Worm (Caenorhabditis elegans) whole organism, late embryonic: Measurements from ENCODE around the gene dmd-4.

Experiments used
- C38D4.7 ChIP-seq: fragments of 200-800 bp; sonication (Bioruptor generic); optimal IDR thresholded peaks from 2 replicates; lab custom pipeline; 2018; ENCODE audit warnings: mild to moderate bottlenecking, missing genetic modification characterization, moderate library complexity, missing compliant biosample characterization
- K09A11.1 ChIP-seq: sonication (generic microtip); optimal IDR thresholded peaks from 2 replicates; lab custom pipeline; 2017; ENCODE audit warnings: antibody characterized with exemption, mild to moderate bottlenecking, missing genetic modification characterization, missing compliant biosample characterization; ENCODE audit not compliant: insufficient read depth
- ahr-1 ChIP-seq: sonication (generic microtip); optimal IDR thresholded peaks from 2 replicates; lab custom pipeline; 2016; ENCODE audit warnings: missing genetic modification characterization, missing compliant biosample characterization
- ceh-14 ChIP-seq: sonication (generic microtip); optimal IDR thresholded peaks from 2 replicates; lab custom pipeline; 2016; ENCODE audit warnings: missing genotype, missing genetic modification characterization, missing compliant biosample characterization
- ceh-18 ChIP-seq: sonication (generic microtip); optimal IDR thresholded peaks from 2 replicates; lab custom pipeline; 2016; ENCODE audit warnings: missing genetic modification characterization, missing compliant biosample characterization
- ceh-2 ChIP-seq: sonication (generic microtip); optimal IDR thresholded peaks from 2 replicates; lab custom pipeline; 2016; ENCODE audit warnings: missing genotype, missing genetic modification characterization, missing compliant biosample characterization
- ceh-30 ChIP-seq: fragments of 150-350 bp; optimal IDR thresholded peaks from 2 replicates; lab custom pipeline; 2014; ENCODE audit warnings: missing biosample characterization, missing genetic modification characterization
- ceh-31 ChIP-seq: sonication (generic microtip); optimal IDR thresholded peaks from 2 replicates; lab custom pipeline; 2016; ENCODE audit warnings: missing genetic modification characterization, missing compliant biosample characterization
- ceh-34 ChIP-seq: sonication (generic microtip); optimal IDR thresholded peaks from 2 replicates; lab custom pipeline; 2016; ENCODE audit warnings: mild to moderate bottlenecking, missing genetic modification characterization, missing compliant biosample characterization
- ceh-45 ChIP-seq: fragments of 200-800 bp; sonication (Bioruptor generic); IDR thresholded peaks from 2 replicates; pipeline ENCODE4 v1.3.6; 2022; ENCODE audit warnings: missing genetic modification reagents, missing genetic modification characterization, missing compliant biosample characterization
- ceh-9 ChIP-seq: sonication (generic microtip); optimal IDR thresholded peaks from 2 replicates; lab custom pipeline; 2016; ENCODE audit warnings: mild to moderate bottlenecking, missing genetic modification characterization, inconsistent platforms, missing compliant biosample characterization
- dmd-4 ChIP-seq: sonication (generic microtip); optimal IDR thresholded peaks from 2 replicates; lab custom pipeline; 2016; ENCODE audit warnings: borderline replicate concordance, missing genetic modification characterization, missing compliant biosample characterization
- elt-2 ChIP-seq: sonication (generic microtip); optimal IDR thresholded peaks from 2 replicates; lab custom pipeline; 2016; ENCODE audit warnings: missing genetic modification reagents, missing genetic modification characterization, missing compliant biosample characterization
- elt-4 ChIP-seq: sonication (generic microtip); optimal IDR thresholded peaks from 2 replicates; lab custom pipeline; 2016; ENCODE audit warnings: missing genetic modification characterization, missing compliant biosample characterization
- ets-4 ChIP-seq: sonication (generic microtip); optimal IDR thresholded peaks from 2 replicates; lab custom pipeline; 2016; ENCODE audit warnings: missing genetic modification characterization, missing compliant biosample characterization
- fkh-10 ChIP-seq: fragments of 150-350 bp; optimal IDR thresholded peaks from 2 replicates; lab custom pipeline; 2014; ENCODE audit warnings: missing biosample characterization, missing genetic modification reagents, missing genetic modification characterization
- hlh-15 ChIP-seq: sonication (generic microtip); optimal IDR thresholded peaks from 2 replicates; lab custom pipeline; 2016; ENCODE audit warnings: missing genetic modification characterization, missing compliant biosample characterization
- hlh-30 ChIP-seq: sonication (generic microtip); optimal IDR thresholded peaks from 2 replicates; lab custom pipeline; 2017; ENCODE audit warnings: antibody characterized with exemption, missing genetic modification characterization, missing compliant biosample characterization; ENCODE audit not compliant: insufficient read depth
- hlh-8 ChIP-seq: sonication (generic microtip); optimal IDR thresholded peaks from 2 replicates; lab custom pipeline; 2016; ENCODE audit warnings: missing genotype, missing genetic modification characterization, missing compliant biosample characterization
- lin-11 ChIP-seq: fragments of 200-800 bp; sonication (Bioruptor generic); optimal IDR thresholded peaks from 2 replicates; lab custom pipeline; 2018; ENCODE audit warnings: mild to moderate bottlenecking, missing genetic modification characterization, missing compliant biosample characterization
- nfya-1 ChIP-seq: sonication (generic microtip); optimal IDR thresholded peaks from 2 replicates; lab custom pipeline; 2017; ENCODE audit warnings: missing genetic modification characterization, mild to moderate bottlenecking, missing compliant biosample characterization, antibody characterized with exemption, moderate library complexity
- nhr-11 ChIP-seq: fragments of 150-350 bp; optimal IDR thresholded peaks from 2 replicates; lab custom pipeline; 2014; ENCODE audit warnings: missing biosample characterization, missing genetic modification characterization
- npax-4 ChIP-seq: sonication (generic microtip); optimal IDR thresholded peaks from 2 replicates; lab custom pipeline; 2016; ENCODE audit warnings: missing genetic modification characterization, missing compliant biosample characterization
- pag-3 ChIP-seq: sonication (generic microtip); optimal IDR thresholded peaks from 2 replicates; lab custom pipeline; 2016; ENCODE audit warnings: missing compliant biosample characterization, missing genetic modification characterization, borderline replicate concordance
- pha-2 ChIP-seq: sonication (generic microtip); optimal IDR thresholded peaks from 2 replicates; lab custom pipeline; 2017; ENCODE audit warnings: mild to moderate bottlenecking, missing genetic modification characterization, missing compliant biosample characterization
- pha-4 ChIP-seq: fragments of 150-350 bp; optimal IDR thresholded peaks from 2 replicates; lab custom pipeline; 2018; ENCODE audit warnings: missing biosample characterization, missing genetic modification reagents, missing genetic modification characterization
- ref-2 ChIP-seq: sonication (generic microtip); optimal IDR thresholded peaks from 2 replicates; lab custom pipeline; 2016; ENCODE audit warnings: missing genetic modification characterization, missing compliant biosample characterization
- rnt-1 ChIP-seq: sonication (generic microtip); optimal IDR thresholded peaks from 2 replicates; lab custom pipeline; 2016; ENCODE audit warnings: missing genetic modification characterization, missing compliant biosample characterization
- sdc-2 ChIP-seq: sonication (generic microtip); optimal IDR thresholded peaks from 2 replicates; lab custom pipeline; 2016; ENCODE audit warnings: missing genotype, missing genetic modification characterization, missing compliant biosample characterization
- syd-9 ChIP-seq: sonication (generic microtip); optimal IDR thresholded peaks from 2 replicates; lab custom pipeline; 2016; ENCODE audit warnings: mild to moderate bottlenecking, missing genetic modification characterization, moderate library complexity, missing compliant biosample characterization
- tbx-2 ChIP-seq: sonication (generic microtip); optimal IDR thresholded peaks from 2 replicates; lab custom pipeline; 2016; ENCODE audit warnings: missing genetic modification characterization, missing compliant biosample characterization
- ttx-3 ChIP-seq: sonication (generic microtip); optimal IDR thresholded peaks from 2 replicates; lab custom pipeline; 2016; ENCODE audit warnings: missing genetic modification reagents, missing genetic modification characterization, missing compliant biosample characterization
- unc-42 ChIP-seq: sonication (generic microtip); optimal IDR thresholded peaks from 2 replicates; lab custom pipeline; 2016; ENCODE audit warnings: missing genotype, missing genetic modification characterization, missing compliant biosample characterization
- unc-55 ChIP-seq: sonication (generic microtip); optimal IDR thresholded peaks from 2 replicates; lab custom pipeline; 2017; ENCODE audit warnings: missing biosample characterization, missing genetic modification reagents, missing genetic modification characterization
- zip-5 ChIP-seq: sonication (generic microtip); optimal IDR thresholded peaks from 2 replicates; lab custom pipeline; 2016; ENCODE audit warnings: missing genetic modification characterization, missing compliant biosample characterization

The dmd-4 gene

ce11 chrX:14828766-14829165 is 32.9 kb downstream of the dmd-4 start:
- no peak for TF ChIP-seq rnt-1 (tag; lab: Kevin White, UChicago)
- no peak for TF ChIP-seq nhr-11
- TF ChIP-seq pag-3 (tag; lab: Kevin White, UChicago), result no peak

ce11 chrX:14824490-14825050 is 37.1 kb downstream of the dmd-4 start, which contains the start of gene mbk-1:
mbk-1 (minus strand) TSS chrX:14824540.
- TF ChIP-seq ceh-14 (tag; lab: Kevin White, UChicago) (no peak), sdc-2 (tag; lab: Kevin White, UChicago) (peak; percentile 76), ceh-45 (GFP tag; lab: Robert Waterston, UW) (no peak), syd-9 (tag; lab: Kevin White, UChicago) (peak; percentile 8), ets-4 (tag; lab: Kevin White, UChicago) (no peak), nfya-1 (tag; lab: Kevin White, UChicago) (peak; percentile 75), K09A11.1 (tag; lab: Kevin White, UChicago) (no peak), pag-3 (tag; lab: Kevin White, UChicago) (no peak), npax-4 (tag; lab: Kevin White, UChicago) (no peak), ceh-31 (tag; lab: Kevin White, UChicago) (peak; percentile 52), ahr-1 (tag; lab: Kevin White, UChicago) (no peak), hlh-8 (tag; lab: Kevin White, UChicago) (peak; percentile 0), elt-4 (tag; lab: Kevin White, UChicago) (no peak), unc-55 (GFP tag; lab: Kevin White, UChicago) (peak; percentile 78), ttx-3 (tag; lab: Kevin White, UChicago) (no peak), tbx-2 (tag; lab: Kevin White, UChicago) (peak; percentile 67), ref-2 (tag; lab: Kevin White, UChicago) (no peak), elt-2 (tag; lab: Kevin White, UChicago) (peak; percentile 11), unc-42 (tag; lab: Kevin White, UChicago) (peak; percentile 28), pha-2 (tag; lab: Kevin White, UChicago) (no peak), hlh-30 (tag; lab: Kevin White, UChicago) (peak; percentile 93), ceh-2 (tag; lab: Kevin White, UChicago) (peak; percentile 40), rnt-1 (tag; lab: Kevin White, UChicago) (no peak), ceh-34 (peak; percentile 65), pha-4 (tag; lab: Kevin White, UChicago) (no peak), ceh-18 (tag; lab: Kevin White, UChicago) (peak; percentile 38), ceh-9 (tag; lab: Kevin White, UChicago) (no peak), dmd-4 (tag; lab: Kevin White, UChicago) (no peak), fkh-10 (no peak)

- TF ChIP-seq sdc-2 (tag; lab: Kevin White, UChicago), result no peak
- no peak for TF ChIP-seq lin-11
- TF ChIP-seq ceh-30 (tag; lab: Kevin White, UChicago), result no peak
- TF ChIP-seq zip-5 (tag; lab: Kevin White, UChicago), result no peak
- no peak for TF ChIP-seq hlh-15 (tag; lab: Kevin White, UChicago)
- TF ChIP-seq C38D4.7 (GFP tag; lab: Kevin White, UChicago), result no peak
- TF ChIP-seq ceh-45 (GFP tag; lab: Robert Waterston, UW), result no peak
These were observed 42.2 kb downstream of the dmd-4 start for ce11 chrX:14819495-14819894.
